Fruit fly (Drosophila melanogaster) whole organism, wandering third instar larva: ENCODE results near the gene escl.

Experiments
- Abd-B ChIP-seq: fragments of >200 bp; optimal IDR thresholded peaks from 2 replicates; lab custom pipeline; 2017; ENCODE audit warnings: missing biosample characterization, missing genetic modification characterization
- CG32264 ChIP-seq: fragments of 200-800 bp; sonication (Bioruptor generic); optimal IDR thresholded peaks from 2 replicates; lab custom pipeline; 2016; ENCODE audit warnings: missing biosample characterization, missing genetic modification characterization
- CG9705 ChIP-seq: fragments of 200-800 bp; sonication (Bioruptor generic); optimal IDR thresholded peaks from 2 replicates; lab custom pipeline; 2018; ENCODE audit warnings: missing biosample characterization, mild to moderate bottlenecking, missing genetic modification characterization
- CrebA ChIP-seq: fragments of 200-800 bp; sonication (Bioruptor generic); optimal IDR thresholded peaks from 2 replicates; lab custom pipeline; 2016; ENCODE audit warnings: missing biosample characterization, mild to moderate bottlenecking, missing genetic modification characterization, borderline replicate concordance
- Dfd ChIP-seq: fragments of >200 bp; optimal IDR thresholded peaks from 2 replicates; lab custom pipeline; 2017; ENCODE audit warnings: missing biosample characterization, missing genetic modification characterization
- Dif ChIP-seq: fragments of 200-275, 200-300 bp; sonication (Bioruptor generic); optimal IDR thresholded peaks from 2 replicates; lab custom pipeline; 2018; ENCODE audit warnings: missing biosample characterization, missing genetic modification characterization; ENCODE audit not compliant: partially characterized antibody
- GATAd ChIP-seq: sonication (Bioruptor generic); optimal IDR thresholded peaks from 2 replicates; lab custom pipeline; 2016; ENCODE audit warnings: missing biosample characterization, missing genetic modification characterization
- HLH106 ChIP-seq: fragments of 200-800 bp; optimal IDR thresholded peaks from 3 replicates; lab custom pipeline; 2019; ENCODE audit warnings: missing biosample characterization, mild to moderate bottlenecking, missing genetic modification characterization, moderate library complexity
- Hnf4 ChIP-seq: fragments of 200-800 bp; sonication (Bioruptor generic); optimal IDR thresholded peaks from 2 replicates; lab custom pipeline; 2016; ENCODE audit warnings: missing biosample characterization, mild to moderate bottlenecking, missing genetic modification characterization
- Hr78 ChIP-seq: fragments of >200 bp; optimal IDR thresholded peaks from 2 replicates; lab custom pipeline; 2017; ENCODE audit warnings: missing biosample characterization, missing genetic modification characterization
- Hr83 ChIP-seq: fragments of 200-300 bp; sonication (Bioruptor generic); optimal IDR thresholded peaks from 2 replicates; lab custom pipeline; 2016; ENCODE audit warnings: missing biosample characterization, mild to moderate bottlenecking, missing genetic modification characterization, moderate library complexity; ENCODE audit not compliant: poor library complexity, severe bottlenecking
- Jra ChIP-seq: sonication (Bioruptor generic); optimal IDR thresholded peaks from 2 replicates; lab custom pipeline; 2016; ENCODE audit warnings: missing biosample characterization, missing genetic modification characterization
- Mio ChIP-seq: sonication (Bioruptor generic); optimal IDR thresholded peaks from 2 replicates; lab custom pipeline; 2016; ENCODE audit warnings: missing biosample characterization, missing genetic modification characterization
- Myc ChIP-seq: fragments of >200 bp; optimal IDR thresholded peaks from 2 replicates; lab custom pipeline; 2017
- N ChIP-seq: fragments of >200 bp; optimal IDR thresholded peaks from 2 replicates; lab custom pipeline; 2018; ENCODE audit warnings: missing biosample characterization, missing external identifiers, missing genetic modification characterization
- OdsH ChIP-seq: fragments of 200-800 bp; sonication (Bioruptor generic); optimal IDR thresholded peaks from 2 replicates; lab custom pipeline; 2016; ENCODE audit warnings: missing biosample characterization, mild to moderate bottlenecking, missing genetic modification characterization
- Rel ChIP-seq, 2 experiments: fragments of 200-800 bp; sonication (Bioruptor generic) in 1 of 2; optimal IDR thresholded peaks; 2 replicates in 1 of 2; 3 replicates in 1 of 2; lab custom pipeline; 2016 to 2019; ENCODE audit warnings: mild to moderate bottlenecking in 2 of 2, missing biosample characterization in 2 of 2, missing genetic modification characterization in 2 of 2, moderate library complexity in 1 of 2
- Sp1 ChIP-seq: fragments of 200-800 bp; sonication (Bioruptor generic); optimal IDR thresholded peaks from 3 replicates; lab custom pipeline; 2019; ENCODE audit warnings: missing biosample characterization, mild to moderate bottlenecking, missing genetic modification characterization, moderate library complexity
- Vsx2 ChIP-seq: fragments of 200-300, 225-300 bp; sonication (Bioruptor generic); optimal IDR thresholded peaks from 2 replicates; lab custom pipeline; 2018; ENCODE audit warnings: missing biosample characterization, missing genetic modification characterization; ENCODE audit not compliant: partially characterized antibody
- br ChIP-seq: fragments of 200-800 bp; sonication (Bioruptor generic); optimal IDR thresholded peaks from 2 replicates; lab custom pipeline; 2016; ENCODE audit warnings: missing biosample characterization, missing genetic modification characterization
- brk ChIP-seq: fragments of 200-800 bp; sonication (Bioruptor generic); optimal IDR thresholded peaks from 2 replicates; lab custom pipeline; 2016; ENCODE audit warnings: missing biosample characterization, mild to moderate bottlenecking, missing genetic modification characterization
- dl ChIP-seq, 2 experiments: fragments of 175-275, 200-275 bp in 1 of 2; fragments of 200-275 bp in 1 of 2; sonication (Bioruptor generic); optimal IDR thresholded peaks; lab custom pipeline; 2018; ENCODE audit warnings: mild to moderate bottlenecking in 2 of 2, missing biosample characterization in 2 of 2, missing genetic modification characterization in 2 of 2, moderate library complexity in 2 of 2; ENCODE audit not compliant: partially characterized antibody in 2 of 2, insufficient read depth in 1 of 2
- dmrt93B ChIP-seq: fragments of 200-800 bp; sonication (Bioruptor generic); optimal IDR thresholded peaks from 2 replicates; lab custom pipeline; 2018; ENCODE audit warnings: missing biosample characterization, mild to moderate bottlenecking, missing genetic modification characterization
- dsf ChIP-seq: sonication (Bioruptor generic); optimal IDR thresholded peaks from 2 replicates; lab custom pipeline; 2016; ENCODE audit warnings: missing biosample characterization, missing genetic modification characterization, borderline replicate concordance
- ey ChIP-seq: fragments of 200-800 bp; sonication (Bioruptor generic); optimal IDR thresholded peaks from 2 replicates; lab custom pipeline; 2016; ENCODE audit warnings: missing biosample characterization, missing genetic modification characterization
- foxo ChIP-seq, 2 experiments: fragments of 200-800 bp; sonication (Bioruptor generic); optimal IDR thresholded peaks; 2 replicates in 1 of 2; 3 replicates in 1 of 2; lab custom pipeline; 2016 to 2017; ENCODE audit warnings: missing biosample characterization in 2 of 2, missing genetic modification characterization in 2 of 2
- fru ChIP-seq: fragments of 200-800 bp; sonication (Bioruptor generic); optimal IDR thresholded peaks from 3 replicates; lab custom pipeline; 2016; ENCODE audit warnings: missing biosample characterization, mild to moderate bottlenecking, missing genetic modification characterization
- h ChIP-seq: fragments of 200-800 bp; sonication (Bioruptor generic); optimal IDR thresholded peaks from 3 replicates; lab custom pipeline; 2016; ENCODE audit warnings: missing biosample characterization, mild to moderate bottlenecking, missing genetic modification characterization
- jim ChIP-seq: fragments of 175-275, 200-325 bp; sonication (Bioruptor generic); optimal IDR thresholded peaks from 2 replicates; lab custom pipeline; 2016; ENCODE audit warnings: missing biosample characterization, mild to moderate bottlenecking, missing genetic modification characterization
- lola ChIP-seq: fragments of >200 bp; optimal IDR thresholded peaks from 2 replicates; lab custom pipeline; 2017; ENCODE audit warnings: missing biosample characterization, missing genetic modification characterization
- pan ChIP-seq: fragments of >200 bp; optimal IDR thresholded peaks from 2 replicates; lab custom pipeline; 2017
- psq ChIP-seq: fragments of 200-800 bp; sonication (Bioruptor generic); optimal IDR thresholded peaks from 3 replicates; lab custom pipeline; 2017; ENCODE audit warnings: missing biosample characterization, mild to moderate bottlenecking, missing genetic modification characterization, moderate library complexity
- rgr ChIP-seq: fragments of 200-800 bp; sonication (Bioruptor generic); optimal IDR thresholded peaks from 3 replicates; lab custom pipeline; 2016; ENCODE audit warnings: missing biosample characterization, mild to moderate bottlenecking, missing genetic modification characterization
- sage ChIP-seq: fragments of 200-800 bp; sonication (Bioruptor generic); optimal IDR thresholded peaks from 2 replicates; lab custom pipeline; 2016; ENCODE audit warnings: missing biosample characterization, mild to moderate bottlenecking, missing genetic modification characterization
- sv ChIP-seq: fragments of 200-800 bp; sonication (Bioruptor generic); optimal IDR thresholded peaks from 3 replicates; lab custom pipeline; 2016; ENCODE audit warnings: missing biosample characterization, missing genetic modification characterization
- tai ChIP-seq: sonication (Bioruptor generic); optimal IDR thresholded peaks from 2 replicates; lab custom pipeline; 2016; ENCODE audit warnings: missing biosample characterization, missing genetic modification characterization
- usp ChIP-seq: fragments of >200 bp; optimal IDR thresholded peaks from 2 replicates; lab custom pipeline; 2017; ENCODE audit warnings: missing biosample characterization, missing genetic modification characterization
- woc ChIP-seq: sonication (Bioruptor generic); optimal IDR thresholded peaks from 2 replicates; lab custom pipeline; 2016; ENCODE audit warnings: missing biosample characterization, mild to moderate bottlenecking, missing genetic modification characterization

Gene escl

DNA sequence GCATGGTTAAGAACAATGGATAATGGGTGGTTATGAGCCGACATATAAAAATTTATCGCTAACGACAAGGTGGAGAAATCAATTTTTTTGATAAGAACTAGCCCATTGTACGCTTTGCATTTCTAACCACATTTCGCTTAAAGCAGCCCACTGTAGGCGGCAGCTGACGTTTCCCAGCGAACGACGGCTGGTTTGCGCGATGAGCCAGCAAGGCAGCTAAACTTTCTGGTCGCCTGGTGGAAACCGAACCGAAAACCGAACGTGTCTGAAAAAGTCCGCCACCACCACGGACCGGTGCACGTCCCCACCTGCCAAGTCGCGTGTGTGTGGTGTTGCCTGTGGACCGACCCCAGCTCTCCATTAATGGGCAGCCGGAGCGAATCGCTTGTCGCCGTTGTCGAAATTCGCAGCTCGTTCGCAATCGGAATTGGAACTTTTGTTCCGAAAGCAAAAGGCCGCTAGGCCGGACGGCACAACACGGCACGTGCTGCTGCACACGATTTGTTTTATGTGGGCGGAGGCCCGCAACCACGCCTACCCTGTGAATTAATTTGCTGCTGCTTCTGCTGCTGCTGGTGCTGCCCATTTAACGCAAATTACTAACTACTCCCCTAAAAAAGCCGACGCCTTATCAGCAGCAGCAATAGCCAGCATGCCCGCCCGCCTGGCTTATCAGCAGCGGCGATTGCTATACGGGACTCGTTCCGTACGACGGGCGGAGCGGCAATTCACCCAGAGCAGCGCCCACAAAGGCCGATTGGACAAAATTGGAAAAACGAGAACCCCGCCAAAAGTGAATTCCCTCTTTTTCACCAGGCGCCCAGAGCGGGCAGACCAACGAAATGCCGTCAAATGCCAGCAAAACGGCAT lies 12.4 kb downstream of the escl start:
- TF ChIP-seq Jra (GFP tag; lab: Kevin White, UChicago), result peak; percentile 40
- no peak for TF ChIP-seq Rel (GFP tag; optimal IDR thresholded peaks at IDR 0.05; lab: Kevin White, UChicago)
- peak; percentile 99 for TF ChIP-seq Rel (tag; optimal IDR thresholded peaks at IDR 0.05; lab: Kevin White, UChicago)
- TF ChIP-seq HLH106, result peak; percentile 49
- TF ChIP-seq psq (GFP tag; lab: Kevin White, UChicago), result peak; percentile 0
- TF ChIP-seq tai (GFP tag; lab: Kevin White, UChicago), result no peak
- no peak for TF ChIP-seq Dif (GFP tag; lab: Kevin White, UChicago)
- no peak for TF ChIP-seq brk (GFP tag; lab: Kevin White, UChicago)
- no peak for TF ChIP-seq GATAd (GFP tag; lab: Kevin White, UChicago)
- no peak for TF ChIP-seq CrebA
- no peak for TF ChIP-seq dsf (GFP tag; lab: Kevin White, UChicago)
- no peak for TF ChIP-seq usp
- peak; percentile 88 for TF ChIP-seq h (GFP tag; lab: Kevin White, UChicago)
- no peak for TF ChIP-seq pan (lab: Kevin White, UChicago)
- TF ChIP-seq fru (GFP tag; lab: Kevin White, UChicago), result peak; percentile 5
- no peak for TF ChIP-seq sv (GFP tag; lab: Kevin White, UChicago)
- TF ChIP-seq Hr83 (GFP tag; lab: Kevin White, UChicago), result peak; percentile 50
- peak in 1 of 2 experiments; percentile 46 for TF ChIP-seq foxo (GFP tag; optimal IDR thresholded peaks at IDR 0.05; lab: Kevin White, UChicago)
- peak; percentile 84 for TF ChIP-seq woc
- no peak for TF ChIP-seq jim (GFP tag; lab: Kevin White, UChicago)
- no peak for TF ChIP-seq N (GFP tag; lab: Kevin White, UChicago)
- TF ChIP-seq br (GFP tag; lab: Kevin White, UChicago), result peak; percentile 63
- no peak for TF ChIP-seq CG32264 (GFP tag; lab: Kevin White, UChicago)
- TF ChIP-seq ey (GFP tag; lab: Kevin White, UChicago), result no peak
- peak; percentile 8 for TF ChIP-seq Dfd (GFP tag; lab: Kevin White, UChicago)
- peak; percentile 64 to 90 for TF ChIP-seq dl (GFP tag; optimal IDR thresholded peaks at IDR 0.05; lab: Kevin White, UChicago; ENCODE audit: insufficient read depth in 1 of 2, partially characterized antibody in 2 of 2)
- no peak for TF ChIP-seq Myc (lab: Kevin White, UChicago)
- peak; percentile 1 for TF ChIP-seq OdsH (GFP tag; lab: Kevin White, UChicago)
- no peak for TF ChIP-seq Mio (GFP tag; lab: Kevin White, UChicago)
- no peak for TF ChIP-seq sage (GFP tag; lab: Kevin White, UChicago)
- TF ChIP-seq rgr (GFP tag; lab: Kevin White, UChicago), result peak; percentile 2
- TF ChIP-seq lola (GFP tag; lab: Kevin White, UChicago), result no peak
- TF ChIP-seq Hr78 (GFP tag; lab: Kevin White, UChicago), result no peak
- no peak for TF ChIP-seq Vsx2
- peak; percentile 8 for TF ChIP-seq Hnf4 (GFP tag; lab: Kevin White, UChicago)
- no peak for TF ChIP-seq CG9705
- peak; percentile 20 for TF ChIP-seq Sp1
- no peak for TF ChIP-seq Abd-B (GFP tag; lab: Kevin White, UChicago)
- TF ChIP-seq dmrt93B, result no peak

DNA sequence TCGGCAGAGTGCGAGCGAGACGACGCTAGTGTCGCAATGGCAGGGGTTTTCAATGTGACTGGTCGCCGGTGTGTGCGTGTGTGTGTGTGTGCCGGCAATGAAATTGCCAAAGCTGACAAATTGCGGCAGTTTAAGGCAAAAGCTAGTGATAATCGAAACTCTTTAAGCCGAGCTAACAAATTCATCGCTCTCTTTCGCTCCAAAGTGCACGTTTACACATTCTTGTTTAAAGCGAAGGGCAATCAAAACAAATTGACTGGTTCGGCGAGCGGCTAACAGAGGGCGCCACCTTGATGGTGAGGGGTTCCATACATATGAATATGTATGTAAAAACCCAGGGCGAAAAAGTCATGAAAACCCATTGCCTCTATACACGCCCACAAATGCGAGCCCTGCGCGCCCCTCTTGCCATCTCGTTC lies 13.1 kb downstream of the escl start:
- TF ChIP-seq CG32264 (GFP tag; lab: Kevin White, UChicago), result no peak
- peak; percentile 1 for TF ChIP-seq lola (GFP tag; lab: Kevin White, UChicago)
- TF ChIP-seq Hr83 (GFP tag; lab: Kevin White, UChicago), result peak; percentile 22
- TF ChIP-seq foxo (GFP tag; optimal IDR thresholded peaks at IDR 0.05; lab: Kevin White, UChicago), result peak in 1 of 2 experiments; percentile 32
- TF ChIP-seq, all 38 proteins: peak for 3
